Fruit fly (Drosophila melanogaster) whole organism: ENCODE measurements around the gene CG31909.

Experiments
- CG8478 ChIP-seq: fragments of >200 bp; optimal IDR thresholded peaks from 2 replicates; lab custom pipeline; 2018; ENCODE audit warnings: inconsistent platforms
- EcR ChIP-seq, 2 experiments: fragments of >200 bp; optimal IDR thresholded peaks; 2 replicates each; lab custom pipeline; 2017; ENCODE audit warnings: missing biosample characterization in 2 of 2, missing genetic modification characterization in 2 of 2, missing genetic modification reagents in 2 of 2
- psq ChIP-seq: fragments of >200 bp; optimal IDR thresholded peaks from 2 replicates; lab custom pipeline; 2017

DNA sequence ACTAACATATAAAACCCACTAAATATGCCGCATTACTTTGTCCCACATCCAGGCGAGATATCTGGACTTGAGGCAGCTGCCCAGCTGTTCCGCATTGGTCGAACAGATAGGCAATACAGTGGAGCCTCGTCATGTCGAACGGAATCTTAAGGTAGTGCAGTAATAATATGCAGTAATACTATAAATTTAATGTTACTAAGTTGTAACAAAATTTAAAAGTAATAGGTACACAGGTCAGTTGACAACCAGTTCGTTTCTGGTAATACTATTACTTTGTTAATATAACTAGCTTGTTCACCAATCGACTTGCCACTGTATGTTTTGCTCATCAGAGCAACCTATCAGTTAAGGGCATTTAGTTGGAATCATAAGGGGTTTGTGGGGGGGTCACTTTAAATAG is 37.7 kb downstream of the CG31909 start:
- TF ChIP-seq psq (no peak), CG8478 (lab: Kevin White, UChicago) (no peak), EcR (GFP tag; optimal IDR thresholded peaks at IDR 0.05; lab: Kevin White, UChicago) (no peak)
